Worm (Caenorhabditis elegans): ENCODE results near the gene ZK632.12.

ZK632.12 gene

DNA sequence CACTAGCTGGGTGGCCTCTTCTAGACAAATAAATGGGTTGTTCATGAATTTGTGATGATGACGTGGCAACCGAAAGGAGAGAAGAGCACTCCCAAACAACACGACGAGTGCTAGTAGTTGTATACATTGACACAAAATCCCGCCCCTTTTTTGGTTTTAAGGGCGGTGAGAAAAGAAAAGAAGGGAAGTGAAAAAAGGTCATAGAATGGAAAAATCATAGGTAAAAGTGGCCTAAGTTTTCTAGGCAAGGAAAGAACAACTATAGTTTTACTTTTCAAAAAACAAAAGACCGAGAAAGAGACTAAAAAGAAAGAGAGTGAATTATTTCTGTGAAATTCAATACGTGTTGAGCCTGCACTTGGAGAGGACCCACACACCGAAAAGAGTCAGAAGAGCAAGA lies 48.2 kb downstream of the ZK632.12 start, which contains the start of gene ZK757.2:
TSS of gene ZK757.2 (minus strand) at position 101 of the 400 bp plus-strand sequence.
- TF ChIP-seq madf-8 (GFP tag; conservative IDR thresholded peaks at IDR 0.05): no peak
- no peak for TF ChIP-seq Y79H2A.3 (GFP tag; conservative IDR thresholded peaks at IDR 0.05)
- TF ChIP-seq egl-44 (GFP tag; IDR thresholded peaks at IDR 0.05): no peak
- no peak for TF ChIP-seq efl-1 (GFP tag; optimal IDR thresholded peaks at IDR 0.05)
- TF ChIP-seq let-526 (GFP tag; IDR thresholded peaks at IDR 0.05): no peak
- TF ChIP-seq nhr-27 (tag; optimal IDR thresholded peaks at IDR 0.05): no peak
- TF ChIP-seq K12H6.12 (tag; optimal IDR thresholded peaks at IDR 0.05): no peak
- no peak for TF ChIP-seq Y67H2A.10 (GFP tag; conservative IDR thresholded peaks at IDR 0.05)
- TF ChIP-seq nfya-1 (tag; optimal IDR thresholded peaks at IDR 0.05; ENCODE audit: borderline replicate concordance, insufficient read depth): no peak
- TF ChIP-seq somi-1 (GFP tag; optimal IDR thresholded peaks at IDR 0.05): no peak
- no peak for TF ChIP-seq hmg-1.2 (GFP tag; IDR thresholded peaks at IDR 0.05)
- TF ChIP-seq T07F8.4 (tag; optimal IDR thresholded peaks at IDR 0.05): no peak
- no peak for TF ChIP-seq madf-10 (tag; optimal IDR thresholded peaks at IDR 0.05)
- TF ChIP-seq ztf-18 (tag; optimal IDR thresholded peaks at IDR 0.05): no peak
- no peak for TF ChIP-seq Y53G8AR.9 (GFP tag; conservative IDR thresholded peaks at IDR 0.05)

Measured in whole organism, young adult.